Worm (Caenorhabditis elegans) whole organism, young adult: ENCODE data around the gene clec-205.

Source experiments
- B0035.1 ChIP-seq: sonication (generic microtip); optimal IDR thresholded peaks from 2 replicates; lab custom pipeline; 2016; ENCODE audit warnings: missing genetic modification characterization, mild to moderate bottlenecking, missing compliant biosample characterization, missing genotype, missing genetic modification reagents
- K11D2.4 ChIP-seq: fragments of 200-800 bp; sonication (Bioruptor generic); IDR thresholded peaks from 2 replicates; pipeline ENCODE4 v1.3.6; 2022; ENCODE audit warnings: missing genetic modification reagents, missing genetic modification characterization, missing compliant biosample characterization
- K12H6.12 ChIP-seq: fragments of 200-800 bp; sonication (Bioruptor generic); optimal IDR thresholded peaks from 2 replicates; lab custom pipeline; 2018; ENCODE audit warnings: mild to moderate bottlenecking, missing genetic modification characterization, missing compliant biosample characterization
- Y95B8A.8 ChIP-seq: fragments of 200-800 bp; sonication (Bioruptor generic); IDR thresholded peaks from 2 replicates; pipeline ENCODE4 v1.3.6; 2022; ENCODE audit warnings: missing genetic modification reagents, missing genetic modification characterization, missing compliant biosample characterization
- ceh-79 ChIP-seq: sonication (generic microtip); optimal IDR thresholded peaks from 2 replicates; lab custom pipeline; 2017; ENCODE audit warnings: mild to moderate bottlenecking, missing genetic modification characterization, missing compliant biosample characterization
- ets-4 ChIP-seq: fragments of 200-800 bp; sonication (Bioruptor generic); optimal IDR thresholded peaks from 2 replicates; lab custom pipeline; 2018; ENCODE audit warnings: mild to moderate bottlenecking, missing genetic modification characterization, missing compliant biosample characterization
- madf-3 ChIP-seq: fragments of 200-800 bp; sonication (Bioruptor generic); IDR thresholded peaks from 2 replicates; pipeline ENCODE4 v1.3.6; 2022; ENCODE audit warnings: missing genetic modification reagents, missing genetic modification characterization, missing compliant biosample characterization
- madf-8 ChIP-seq: fragments of 200-800 bp; sonication (Bioruptor generic); conservative IDR thresholded peaks from 2 replicates; pipeline ENCODE4 v1.3.6; 2022; ENCODE audit warnings: missing genetic modification reagents, missing genetic modification characterization, missing compliant biosample characterization
- pha-4 ChIP-seq: fragments of 150-350 bp; sonication (generic microtip); optimal IDR thresholded peaks from 2 replicates; lab custom pipeline; 2014; ENCODE audit warnings: missing biosample characterization, missing genetic modification reagents, missing genetic modification characterization
- tbp1 ChIP-seq: fragments of 200-800 bp; sonication (Bioruptor generic); optimal IDR thresholded peaks from 2 replicates; lab custom pipeline; 2018; ENCODE audit warnings: mild to moderate bottlenecking, missing genetic modification characterization, missing compliant biosample characterization
- unc-62 ChIP-seq: fragments of 150-350 bp; optimal IDR thresholded peaks from 2 replicates; lab custom pipeline; 2014; ENCODE audit warnings: missing biosample characterization, missing genetic modification reagents, missing genetic modification characterization

DNA sequence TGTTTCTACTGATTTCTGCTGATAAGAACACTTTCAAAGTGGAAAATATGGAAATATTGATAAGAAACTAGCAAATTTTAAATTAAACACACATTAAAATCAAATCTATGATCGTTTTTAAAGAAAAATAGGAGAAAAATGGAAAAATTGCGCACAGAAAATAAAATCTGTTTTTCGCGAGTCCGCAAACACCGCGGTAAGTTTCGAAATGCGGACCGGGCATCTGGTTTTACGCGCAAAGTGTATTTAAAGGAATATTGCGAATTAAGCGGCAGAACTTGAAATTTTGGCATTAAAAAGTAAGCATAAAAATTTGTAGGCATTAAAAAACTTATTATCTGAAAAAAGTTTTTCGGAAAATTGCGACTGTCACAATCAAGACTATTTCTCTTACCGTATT, 12.4 kb downstream of the clec-205 start:
- TF ChIP-seq ceh-79 (tag; lab: Kevin White, UChicago) (no peak), madf-8 (GFP tag; lab: Robert Waterston, UW) (no peak), K11D2.4 (no peak), pha-4 (tag; lab: Kevin White, UChicago) (no peak), Y95B8A.8 (GFP tag; lab: Robert Waterston, UW) (no peak), ets-4 (no peak), madf-3 (GFP tag; lab: Robert Waterston, UW) (no peak), tbp1 (GFP tag; lab: Kevin White, UChicago) (no peak), K12H6.12 (tag; lab: Kevin White, UChicago) (no peak), unc-62 (GFP tag; lab: Kevin White, UChicago) (no peak), B0035.1 (tag; lab: Kevin White, UChicago) (no peak)
